Worm (Caenorhabditis elegans): Measurements from ENCODE around the gene ceh-83.

DNA sequence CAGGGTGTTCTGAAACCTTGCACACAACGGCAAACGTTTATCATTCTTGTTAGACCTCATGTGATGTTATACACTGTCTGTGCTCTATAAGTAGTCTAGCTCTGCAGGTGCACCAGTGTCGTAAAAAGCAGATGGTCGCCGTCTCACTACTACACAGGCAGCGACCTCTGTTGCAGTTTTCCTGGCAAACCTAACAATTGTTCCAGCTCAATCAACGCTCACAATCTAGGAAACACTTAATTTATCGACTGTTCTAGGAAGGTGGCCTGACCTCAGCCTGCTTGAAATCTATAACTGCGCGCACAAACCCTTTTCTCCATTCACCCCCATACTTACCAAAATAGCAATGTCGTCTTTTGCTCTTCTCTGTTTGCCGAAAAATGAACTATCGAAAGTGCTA lies 12.0 kb downstream of the ceh-83 start, which contains the start of gene fbxb-11:
- no peak for TF ChIP-seq ztf-29 (GFP tag; IDR thresholded peaks at IDR 0.05)
- no peak for TF ChIP-seq T22C8.4 (GFP tag; IDR thresholded peaks at IDR 0.05)
- TF ChIP-seq cog-1 (tag; optimal IDR thresholded peaks at IDR 0.05) = no peak
- no peak for TF ChIP-seq ztf-23 (GFP tag; IDR thresholded peaks at IDR 0.05)
- TF ChIP-seq ref-1 (GFP tag; conservative IDR thresholded peaks at IDR 0.05) = no peak
- TF ChIP-seq tab-1 (GFP tag; IDR thresholded peaks at IDR 0.05) = no peak
